Worm (Caenorhabditis elegans) whole organism, L1 larva: ENCODE results near the gene F20B6.6.
A peak's percentile ranks its signal among the peaks of the same experiment; 100 is the strongest.

Experiments used
- aly-2 ChIP-seq: fragments of 150-350 bp; optimal IDR thresholded peaks from 2 replicates; lab custom pipeline; 2014; ENCODE audit warnings: missing biosample characterization, missing genetic modification characterization
- blmp-1 ChIP-seq: fragments of 150-350 bp; optimal IDR thresholded peaks from 2 replicates; lab custom pipeline; 2014; ENCODE audit warnings: missing biosample characterization, missing genetic modification characterization
- ceh-82 ChIP-seq, 3 experiments: fragments of 150-350 bp in 1 of 3; sonication (generic microtip) in 2 of 3; optimal IDR thresholded peaks; 2 replicates each; lab custom pipeline; 2014 to 2017; ENCODE audit warnings: missing biosample characterization in 3 of 3, missing genetic modification characterization in 3 of 3
- ceh-88 ChIP-seq: fragments of 200-800 bp; sonication (Bioruptor generic); IDR thresholded peaks from 2 replicates; pipeline ENCODE4 v1.3.6; 2022; ENCODE audit warnings: missing genetic modification characterization, missing compliant biosample characterization
- ceh-90 ChIP-seq: sonication (generic microtip); optimal IDR thresholded peaks from 2 replicates; lab custom pipeline; 2016; ENCODE audit warnings: missing genetic modification characterization, missing compliant biosample characterization
- dsc-1 ChIP-seq: sonication (generic microtip); optimal IDR thresholded peaks from 2 replicates; lab custom pipeline; 2016; ENCODE audit warnings: mild to moderate bottlenecking, missing genetic modification characterization, missing compliant biosample characterization
- efl-3 ChIP-seq: fragments of 200-800 bp; sonication (Bioruptor generic); optimal IDR thresholded peaks from 2 replicates; lab custom pipeline; 2018; ENCODE audit warnings: mild to moderate bottlenecking, missing genetic modification characterization, missing compliant biosample characterization
- elt-3 ChIP-seq, 6 experiments: fragments of 150-350 bp in 1 of 6; sonication (generic microtip); optimal IDR thresholded peaks; 2 replicates each; lab custom pipeline; 2017 to 2018; ENCODE audit warnings: missing biosample characterization in 6 of 6, missing genetic modification characterization in 6 of 6, inconsistent platforms in 1 of 6
- fkh-8 ChIP-seq: sonication (generic microtip); optimal IDR thresholded peaks from 2 replicates; lab custom pipeline; 2016; ENCODE audit warnings: mild to moderate bottlenecking, missing genetic modification characterization, missing compliant biosample characterization
- fos-1 ChIP-seq: fragments of 150-350 bp; optimal IDR thresholded peaks from 2 replicates; lab custom pipeline; 2014; ENCODE audit warnings: missing biosample characterization, missing genetic modification characterization
- grh-1 ChIP-seq: fragments of 200-800 bp; sonication (Bioruptor generic); IDR thresholded peaks from 2 replicates; pipeline ENCODE4 v1.3.6; 2022; ENCODE audit warnings: missing genetic modification reagents, missing genetic modification characterization, missing compliant biosample characterization
- hlh-17 ChIP-seq: fragments of 200-800 bp; sonication (Bioruptor generic); optimal IDR thresholded peaks from 2 replicates; lab custom pipeline; 2018; ENCODE audit warnings: missing genetic modification characterization, mild to moderate bottlenecking, missing compliant biosample characterization, moderate library complexity, borderline replicate concordance
- hlh-4 ChIP-seq: sonication (generic microtip); optimal IDR thresholded peaks from 2 replicates; lab custom pipeline; 2016; ENCODE audit warnings: mild to moderate bottlenecking, missing genetic modification characterization, missing compliant biosample characterization
- irx-1 ChIP-seq: sonication (generic microtip); optimal IDR thresholded peaks from 2 replicates; lab custom pipeline; 2016; ENCODE audit warnings: missing genetic modification characterization, missing compliant biosample characterization
- isw-1 ChIP-seq: fragments of 200-800 bp; sonication (Bioruptor generic); IDR thresholded peaks from 2 replicates; pipeline ENCODE4 v1.3.6; 2022; ENCODE audit warnings: missing genetic modification characterization, missing compliant biosample characterization
- lin-13 ChIP-seq: fragments of 150-350 bp; optimal IDR thresholded peaks from 2 replicates; lab custom pipeline; 2014; ENCODE audit warnings: missing biosample characterization, missing genetic modification reagents, missing genetic modification characterization
- lin-14 ChIP-seq: fragments of 200-800 bp; sonication (Bioruptor generic); optimal IDR thresholded peaks from 2 replicates; lab custom pipeline; 2018; ENCODE audit warnings: mild to moderate bottlenecking, missing genetic modification characterization, moderate library complexity, missing compliant biosample characterization
- lin-15B ChIP-seq: fragments of 150-350 bp; sonication (generic microtip); optimal IDR thresholded peaks from 3 replicates; lab custom pipeline; 2014; ENCODE audit warnings: missing biosample characterization, missing genetic modification characterization
- lin-39 ChIP-seq: fragments of 150-350 bp; optimal IDR thresholded peaks from 2 replicates; lab custom pipeline; 2014; ENCODE audit warnings: missing biosample characterization, missing genetic modification reagents, missing genetic modification characterization
- lsy-2 ChIP-seq, 2 experiments: fragments of 150-350 bp; optimal IDR thresholded peaks; 2 replicates each; lab custom pipeline; 2014; ENCODE audit warnings: missing biosample characterization in 2 of 2, missing genetic modification characterization in 2 of 2
- mab-9 ChIP-seq: fragments of 200-800 bp; sonication (Bioruptor generic); IDR thresholded peaks from 2 replicates; pipeline ENCODE4 v1.3.6; 2022; ENCODE audit warnings: missing genetic modification reagents, missing genetic modification characterization, missing compliant biosample characterization
- mdl-1 ChIP-seq, 2 experiments: fragments of 150-350 bp; optimal IDR thresholded peaks; 2 replicates each; lab custom pipeline; 2014 to 2017; ENCODE audit warnings: missing biosample characterization in 2 of 2, missing genetic modification characterization in 2 of 2, inconsistent platforms in 1 of 2
- mep-1 ChIP-seq: fragments of 150-350 bp; optimal IDR thresholded peaks from 2 replicates; lab custom pipeline; 2014; ENCODE audit warnings: missing biosample characterization, missing genetic modification characterization
- nhr-12 ChIP-seq: sonication (generic microtip); optimal IDR thresholded peaks from 2 replicates; lab custom pipeline; 2017; ENCODE audit warnings: missing biosample characterization, missing genetic modification characterization
- nhr-19 ChIP-seq: fragments of 200-800 bp; sonication (Bioruptor generic); conservative IDR thresholded peaks from 2 replicates; pipeline ENCODE4 v1.3.6; 2022; ENCODE audit warnings: missing genetic modification characterization, missing compliant biosample characterization
- nhr-20 ChIP-seq: sonication (generic microtip); optimal IDR thresholded peaks from 2 replicates; lab custom pipeline; 2016; ENCODE audit warnings: mild to moderate bottlenecking, missing genetic modification characterization, missing compliant biosample characterization
- nhr-237 ChIP-seq: fragments of 150-350 bp; optimal IDR thresholded peaks from 2 replicates; lab custom pipeline; 2014; ENCODE audit warnings: missing biosample characterization, missing genetic modification characterization
- nhr-47 ChIP-seq: sonication (generic microtip); optimal IDR thresholded peaks from 2 replicates; lab custom pipeline; 2016; ENCODE audit warnings: mild to moderate bottlenecking, missing genetic modification characterization, moderate library complexity, missing compliant biosample characterization
- nhr-71 ChIP-seq: sonication (generic microtip); optimal IDR thresholded peaks from 2 replicates; lab custom pipeline; 2016; ENCODE audit warnings: mild to moderate bottlenecking, missing genetic modification characterization, moderate library complexity, missing compliant biosample characterization
- nhr-77 ChIP-seq: fragments of 150-350 bp; optimal IDR thresholded peaks from 2 replicates; lab custom pipeline; 2014; ENCODE audit warnings: missing biosample characterization, missing genetic modification characterization
- nhr-84 ChIP-seq: sonication (generic microtip); optimal IDR thresholded peaks from 2 replicates; lab custom pipeline; 2017; ENCODE audit warnings: missing biosample characterization, missing genetic modification characterization
- nhr-85 ChIP-seq: sonication (generic microtip); peaks from one replicate; lab custom pipeline; 2016; ENCODE audit warnings: missing genetic modification characterization, inconsistent platforms, missing compliant biosample characterization
- pag-3 ChIP-seq: sonication (generic microtip); optimal IDR thresholded peaks from 2 replicates; lab custom pipeline; 2017; ENCODE audit warnings: missing genetic modification characterization, mild to moderate bottlenecking, missing compliant biosample characterization, antibody characterized with exemption, borderline replicate concordance; ENCODE audit not compliant: insufficient read depth
- rnt-1 ChIP-seq: sonication (generic microtip); optimal IDR thresholded peaks from 2 replicates; lab custom pipeline; 2016; ENCODE audit warnings: mild to moderate bottlenecking, missing genetic modification characterization, moderate library complexity, missing compliant biosample characterization
- snu-23 ChIP-seq: sonication (generic microtip); optimal IDR thresholded peaks from 2 replicates; lab custom pipeline; 2016; ENCODE audit warnings: missing genetic modification characterization, missing compliant biosample characterization
- sox-4 ChIP-seq: sonication (generic microtip); optimal IDR thresholded peaks from 2 replicates; lab custom pipeline; 2016; ENCODE audit warnings: missing genetic modification characterization, missing compliant biosample characterization
- sptf-1 ChIP-seq: fragments of 150-350 bp; optimal IDR thresholded peaks from 2 replicates; lab custom pipeline; 2014; ENCODE audit warnings: missing biosample characterization, missing genetic modification characterization
- swsn-7 ChIP-seq: sonication (generic microtip); optimal IDR thresholded peaks from 2 replicates; lab custom pipeline; 2016; ENCODE audit warnings: missing genetic modification characterization, missing compliant biosample characterization
- tlp-1 ChIP-seq: fragments of 150-350 bp; optimal IDR thresholded peaks from 2 replicates; lab custom pipeline; 2014; ENCODE audit warnings: missing biosample characterization, missing genetic modification characterization
- unc-130 ChIP-seq: fragments of 150-350 bp; optimal IDR thresholded peaks from 2 replicates; lab custom pipeline; 2017; ENCODE audit warnings: missing biosample characterization, missing genetic modification characterization, inconsistent platforms
- unc-30 ChIP-seq: sonication (generic microtip); optimal IDR thresholded peaks from 2 replicates; lab custom pipeline; 2017; ENCODE audit warnings: missing biosample characterization, missing genetic modification characterization
- unc-86 ChIP-seq: sonication (generic microtip); optimal IDR thresholded peaks from 2 replicates; lab custom pipeline; 2016; ENCODE audit warnings: missing genetic modification characterization, missing compliant biosample characterization
- unc-98 ChIP-seq: fragments of 200-800 bp; sonication (Bioruptor generic); IDR thresholded peaks from 2 replicates; pipeline ENCODE4 v1.3.6; 2022; ENCODE audit warnings: missing genetic modification characterization, missing compliant biosample characterization
- zag-1 ChIP-seq: fragments of 150-350 bp; optimal IDR thresholded peaks from 2 replicates; lab custom pipeline; 2014; ENCODE audit warnings: missing biosample characterization, missing genetic modification characterization

F20B6.6 gene

DNA sequence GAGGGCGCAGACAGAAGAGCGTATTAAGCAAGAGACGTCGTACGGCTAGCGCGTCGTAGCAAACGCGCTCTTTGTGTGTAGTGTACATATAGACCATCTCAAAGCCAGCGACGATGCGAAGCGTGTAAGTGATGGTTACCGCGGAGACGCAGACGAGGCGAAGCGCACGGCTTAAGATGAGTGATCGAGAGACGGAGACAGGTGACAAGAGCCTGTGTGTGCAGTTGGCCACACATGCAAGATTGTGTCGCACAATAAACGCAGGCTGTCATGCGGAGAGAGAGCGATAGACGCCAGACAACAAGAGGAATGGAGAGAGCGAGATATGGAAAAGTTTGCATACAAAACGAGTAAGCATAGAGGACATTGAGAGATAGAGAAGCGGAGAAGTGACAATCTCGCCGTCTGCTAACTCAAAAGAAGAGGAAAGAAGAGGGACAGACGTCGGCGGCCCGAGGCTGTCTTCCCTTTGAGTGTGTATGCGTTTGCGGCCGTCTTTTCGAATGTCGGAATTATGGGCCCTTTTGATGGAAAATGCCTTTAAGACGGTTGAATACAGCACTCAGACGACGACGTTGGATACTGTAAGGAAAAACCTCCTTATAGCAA lies 20.9 kb upstream of the F20B6.6 start (continued):
- TF ChIP-seq elt-3 (tag; optimal IDR thresholded peaks at IDR 0.05; lab: Kevin White, UChicago) (peak in 1 of 6 experiments; percentile 43), unc-130 (tag; lab: Kevin White, UChicago) (no peak), lsy-2 (tag; optimal IDR thresholded peaks at IDR 0.05; lab: Kevin White, UChicago) (peak; percentile 63 to 86), pag-3 (no peak), nhr-237 (tag; lab: Kevin White, UChicago) (no peak), nhr-12 (no peak), efl-3 (peak; percentile 50), mdl-1 (tag; optimal IDR thresholded peaks at IDR 0.05; lab: Kevin White, UChicago) (peak in 1 of 2 experiments; percentile 54), nhr-19 (peak; percentile 93), tlp-1 (tag; lab: Kevin White, UChicago) (no peak), nhr-47 (tag; lab: Kevin White, UChicago) (peak; percentile 97), aly-2 (tag; lab: Kevin White, UChicago) (no peak), snu-23 (GFP tag; lab: Kevin White, UChicago) (peak; percentile 97), irx-1 (peak; percentile 91), blmp-1 (tag; lab: Kevin White, UChicago) (peak; percentile 6), unc-98 (GFP tag; lab: Robert Waterston, UW) (no peak), lin-14 (GFP tag; lab: Kevin White, UChicago) (peak; percentile 96), ceh-82 (tag; optimal IDR thresholded peaks at IDR 0.05; lab: Kevin White, UChicago) (peak; percentile 45 to 51 (median 49)), isw-1 (GFP tag; lab: Robert Waterston, UW) (peak; percentile 81), ceh-88 (GFP tag; lab: Robert Waterston, UW) (peak; percentile 78), nhr-77 (tag; lab: Kevin White, UChicago) (peak; percentile 50), mab-9 (peak; percentile 67), lin-13 (peak; percentile 59), nhr-71 (tag; lab: Kevin White, UChicago) (peak; percentile 99), unc-86 (tag; lab: Kevin White, UChicago) (peak; percentile 98), hlh-4 (no peak), nhr-20 (peak; percentile 97), swsn-7 (peak; percentile 98), ceh-90 (tag; lab: Kevin White, UChicago) (peak; percentile 32), fos-1 (peak; percentile 54), lin-15B (no peak), rnt-1 (peak; percentile 60), nhr-84 (no peak)

ce11 chrX:4222200-4222599 lies 20.2 kb upstream of the F20B6.6 start:
- TF ChIP-seq sptf-1 (tag; lab: Kevin White, UChicago) (no peak), lsy-2 (tag; optimal IDR thresholded peaks at IDR 0.05; lab: Kevin White, UChicago) (peak; percentile 12 to 80), ceh-82 (tag; optimal IDR thresholded peaks at IDR 0.05; lab: Kevin White, UChicago) (peak in 2 of 3 experiments; percentile 20 to 25), dsc-1 (tag; lab: Kevin White, UChicago) (peak; percentile 19), nhr-85 (no peak), sox-4 (tag; lab: Kevin White, UChicago) (no peak), mep-1 (tag; lab: Kevin White, UChicago) (peak; percentile 49), zag-1 (tag; lab: Kevin White, UChicago) (peak; percentile 22), fkh-8 (peak; percentile 17), unc-30 (tag; lab: Kevin White, UChicago) (no peak), lin-39 (tag; lab: Kevin White, UChicago) (no peak), unc-130 (tag; lab: Kevin White, UChicago) (no peak), fos-1 (peak; percentile 70), grh-1 (no peak), hlh-17 (no peak), rnt-1 (peak; percentile 28)
